Worm (Caenorhabditis elegans) whole organism, young adult: ENCODE measurements around the gene unc-34.

Experiments
- B0019.2 ChIP-seq: fragments of 200-800 bp; sonication (Bioruptor generic); conservative IDR thresholded peaks from 2 replicates; pipeline ENCODE4 v1.3.6; 2022; ENCODE audit warnings: missing genetic modification reagents, missing genetic modification characterization, missing compliant biosample characterization
- B0261.1 ChIP-seq: sonication (generic microtip); optimal IDR thresholded peaks from 2 replicates; lab custom pipeline; 2016; ENCODE audit warnings: mild to moderate bottlenecking, missing genetic modification characterization, moderate library complexity, missing compliant biosample characterization
- B0336.3 ChIP-seq: fragments of 200-800 bp; sonication (Bioruptor generic); IDR thresholded peaks from 2 replicates; pipeline ENCODE4 v1.3.6; 2022; ENCODE audit warnings: missing genetic modification characterization, missing compliant biosample characterization
- C17E4.6 ChIP-seq: fragments of 200-800 bp; sonication (Bioruptor generic); IDR thresholded peaks from 2 replicates; pipeline ENCODE4 v1.3.6; 2022; ENCODE audit warnings: missing genetic modification reagents, missing genetic modification characterization, missing compliant biosample characterization
- F39B2.1 ChIP-seq: fragments of 200-800 bp; sonication (Bioruptor generic); IDR thresholded peaks from 2 replicates; pipeline ENCODE4 v1.3.6; 2022; ENCODE audit warnings: missing genetic modification reagents, missing genetic modification characterization, missing compliant biosample characterization
- T26A5.8 ChIP-seq: sonication (generic microtip); optimal IDR thresholded peaks from 2 replicates; lab custom pipeline; 2016; ENCODE audit warnings: missing genetic modification characterization, missing compliant biosample characterization
- Y95B8A.8 ChIP-seq: fragments of 200-800 bp; sonication (Bioruptor generic); IDR thresholded peaks from 2 replicates; pipeline ENCODE4 v1.3.6; 2022; ENCODE audit warnings: missing genetic modification reagents, missing genetic modification characterization, missing compliant biosample characterization
- akir-1 ChIP-seq: fragments of 200-800 bp; sonication (Bioruptor generic); optimal IDR thresholded peaks from 2 replicates; lab custom pipeline; 2018; ENCODE audit warnings: mild to moderate bottlenecking, missing genetic modification characterization, moderate library complexity, missing compliant biosample characterization
- aptf-2 ChIP-seq: fragments of 200-800 bp; sonication (Bioruptor generic); conservative IDR thresholded peaks from 2 replicates; pipeline ENCODE4 v1.3.6; 2022; ENCODE audit warnings: missing genetic modification reagents, missing genetic modification characterization, missing compliant biosample characterization
- bed-2 ChIP-seq: fragments of 200-800 bp; sonication (Bioruptor generic); IDR thresholded peaks from 2 replicates; pipeline ENCODE4 v1.3.6; 2022; ENCODE audit warnings: missing genetic modification reagents, missing genetic modification characterization, missing compliant biosample characterization
- cebp-1 ChIP-seq, 2 experiments: fragments of 200-800 bp in 1 of 2; sonication (Bioruptor generic) in 1 of 2; sonication (generic microtip) in 1 of 2; IDR thresholded peaks in 1 of 2; optimal IDR thresholded peaks in 1 of 2; 2 replicates each; pipeline versions ENCODE4 v1.3.6 to Lab custom; 2017 to 2022; ENCODE audit warnings: missing compliant biosample characterization in 2 of 2, missing genetic modification characterization in 2 of 2, mild to moderate bottlenecking in 1 of 2, missing genetic modification reagents in 1 of 2, moderate library complexity in 1 of 2
- ceh-40 ChIP-seq: fragments of 200-800 bp; sonication (Bioruptor generic); IDR thresholded peaks from 2 replicates; pipeline ENCODE4 v1.3.6; 2022; ENCODE audit warnings: missing genetic modification characterization, missing compliant biosample characterization
- efl-1 ChIP-seq: fragments of 150-350 bp; optimal IDR thresholded peaks from 2 replicates; lab custom pipeline; 2014; ENCODE audit warnings: missing biosample characterization, missing genetic modification reagents, missing genetic modification characterization
- egrh-3 ChIP-seq: fragments of 200-800 bp; sonication (Bioruptor generic); IDR thresholded peaks from 2 replicates; pipeline ENCODE4 v1.3.6; 2022; ENCODE audit warnings: missing genetic modification reagents, missing genetic modification characterization, missing compliant biosample characterization
- ekl-4 ChIP-seq: fragments of 200-800 bp; sonication (Bioruptor generic); IDR thresholded peaks from 2 replicates; pipeline ENCODE4 v1.3.6; 2022; ENCODE audit warnings: missing genetic modification reagents, missing genetic modification characterization, missing compliant biosample characterization
- gei-17 ChIP-seq: fragments of 200-800 bp; sonication (Bioruptor generic); optimal IDR thresholded peaks from 2 replicates; lab custom pipeline; 2018; ENCODE audit warnings: mild to moderate bottlenecking, missing genetic modification characterization, missing compliant biosample characterization
- hmg-20 ChIP-seq: fragments of 200-800 bp; sonication (Bioruptor generic); IDR thresholded peaks from 2 replicates; pipeline ENCODE4 v1.3.6; 2022; ENCODE audit warnings: missing genetic modification reagents, missing genetic modification characterization, missing compliant biosample characterization
- lin-54 ChIP-seq: fragments of 200-800 bp; sonication (Bioruptor generic); optimal IDR thresholded peaks from 2 replicates; lab custom pipeline; 2018; ENCODE audit warnings: mild to moderate bottlenecking, missing genetic modification characterization, missing compliant biosample characterization
- madf-10 ChIP-seq: sonication (generic microtip); optimal IDR thresholded peaks from 2 replicates; lab custom pipeline; 2016; ENCODE audit warnings: mild to moderate bottlenecking, missing genetic modification characterization, missing compliant biosample characterization
- madf-3 ChIP-seq: fragments of 200-800 bp; sonication (Bioruptor generic); IDR thresholded peaks from 2 replicates; pipeline ENCODE4 v1.3.6; 2022; ENCODE audit warnings: missing genetic modification reagents, missing genetic modification characterization, missing compliant biosample characterization
- madf-6 ChIP-seq: fragments of 200-800 bp; sonication (Bioruptor generic); IDR thresholded peaks from 2 replicates; pipeline ENCODE4 v1.3.6; 2022; ENCODE audit warnings: missing genetic modification reagents, missing genetic modification characterization, missing compliant biosample characterization
- madf-8 ChIP-seq: fragments of 200-800 bp; sonication (Bioruptor generic); conservative IDR thresholded peaks from 2 replicates; pipeline ENCODE4 v1.3.6; 2022; ENCODE audit warnings: missing genetic modification reagents, missing genetic modification characterization, missing compliant biosample characterization
- nfya-1 ChIP-seq: sonication (generic microtip); optimal IDR thresholded peaks from 2 replicates; lab custom pipeline; 2017; ENCODE audit warnings: antibody characterized with exemption, missing compliant biosample characterization, missing genetic modification characterization, borderline replicate concordance; ENCODE audit not compliant: insufficient read depth
- nfyb-1 ChIP-seq: fragments of 200-800 bp; sonication (Bioruptor generic); IDR thresholded peaks from 2 replicates; pipeline ENCODE4 v1.3.6; 2022; ENCODE audit warnings: missing genetic modification reagents, missing genetic modification characterization, missing compliant biosample characterization
- rpc-1 ChIP-seq, 2 experiments: fragments of 150-350 bp in 1 of 2; sonication (generic microtip) in 1 of 2; optimal IDR thresholded peaks; 2 replicates each; lab custom pipeline; 2014 to 2018; ENCODE audit warnings: missing biosample characterization in 1 of 2, missing genetic modification characterization in 1 of 2, missing genetic modification reagents in 1 of 2, missing genotype in 1 of 2
- snpc-1.3 ChIP-seq: sonication (generic microtip); optimal IDR thresholded peaks from 2 replicates; lab custom pipeline; 2017; ENCODE audit warnings: missing genetic modification characterization, mild to moderate bottlenecking, missing compliant biosample characterization, antibody characterized with exemption, moderate library complexity, missing genotype, missing genetic modification reagents; ENCODE audit not compliant: insufficient read depth
- snpc-3.4 ChIP-seq: sonication (generic microtip); optimal IDR thresholded peaks from 2 replicates; lab custom pipeline; 2017; ENCODE audit warnings: missing genetic modification characterization, mild to moderate bottlenecking, missing compliant biosample characterization, antibody characterized with exemption, moderate library complexity, missing genotype, missing genetic modification reagents
- somi-1 ChIP-seq: fragments of 200-800 bp; sonication (Bioruptor generic); optimal IDR thresholded peaks from 2 replicates; lab custom pipeline; 2018; ENCODE audit warnings: mild to moderate bottlenecking, missing genetic modification characterization, missing compliant biosample characterization
- tbx-9 ChIP-seq: sonication (generic microtip); optimal IDR thresholded peaks from 2 replicates; lab custom pipeline; 2016; ENCODE audit warnings: borderline replicate concordance, missing genetic modification characterization, inconsistent platforms, missing compliant biosample characterization
- unc-130 ChIP-seq: sonication (generic microtip); optimal IDR thresholded peaks from 2 replicates; lab custom pipeline; 2016; ENCODE audit warnings: missing genetic modification reagents, missing genetic modification characterization, missing compliant biosample characterization
- unc-62 ChIP-seq: fragments of 150-350 bp; optimal IDR thresholded peaks from 2 replicates; lab custom pipeline; 2014; ENCODE audit warnings: missing biosample characterization, missing genetic modification reagents, missing genetic modification characterization
- zfh-2 ChIP-seq: fragments of 200-800 bp; sonication (Bioruptor generic); conservative IDR thresholded peaks from 2 replicates; pipeline ENCODE4 v1.3.6; 2022; ENCODE audit warnings: missing genetic modification reagents, missing genetic modification characterization, missing compliant biosample characterization
- ztf-26 ChIP-seq: sonication (generic microtip); optimal IDR thresholded peaks from 2 replicates; lab custom pipeline; 2017; ENCODE audit warnings: missing genetic modification characterization, missing compliant biosample characterization

unc-34 gene

ce11 chrV:982281-982756 lies at the start of gene unc-34, which contains the start of gene Y50D4C.12:
TSS of gene unc-34 (plus strand) at chrV:982706.
TSS of gene Y50D4C.12 (plus strand) at chrV:982581.
- TF ChIP-seq snpc-1.3 (no peak), C17E4.6 (GFP tag; lab: Robert Waterston, UW) (no peak)

ce11 chrV:939341-939740 lies 43.2 kb upstream of the unc-34 start:
- peak; percentile 48; the same call in 1 of the 2 replicates for TF ChIP-seq nfyb-1 (GFP tag; lab: Robert Waterston, UW)
- TF ChIP-seq unc-130 (GFP tag; lab: Kevin White, UChicago): no peak

DNA sequence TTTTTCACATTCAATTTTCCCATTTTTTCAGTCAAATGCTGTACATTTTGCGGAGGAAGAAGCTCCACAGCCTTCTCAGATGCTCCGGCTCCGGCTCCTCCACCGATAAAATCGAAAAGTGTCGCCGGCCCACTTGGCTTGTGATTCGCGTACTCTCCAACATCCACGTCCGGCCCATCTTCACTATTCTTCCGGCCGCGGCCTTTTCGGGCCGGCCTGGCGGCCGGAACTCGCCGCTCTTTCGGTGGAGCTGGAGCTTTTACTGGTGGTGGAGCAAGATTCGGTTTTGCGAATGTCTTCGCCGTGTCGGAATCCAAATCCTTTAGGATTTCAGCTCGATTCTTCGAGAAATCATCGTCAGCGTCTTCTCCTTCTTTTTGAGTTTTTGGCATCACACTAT lies 40.0 kb upstream of the unc-34 start:
- TF ChIP-seq zfh-2: peak; percentile 91
- TF ChIP-seq unc-62: no peak
- TF ChIP-seq madf-8 (GFP tag; lab: Robert Waterston, UW): 0 out of 2 replicates have a peak, but pooled peaks have one; percentile 11
- TF ChIP-seq egrh-3: peak; percentile 69; the same call in 1 of the 2 replicates
- no peak for TF ChIP-seq B0019.2 (GFP tag; lab: Robert Waterston, UW)

- TF ChIP-seq somi-1 (GFP tag; lab: Kevin White, UChicago) (no peak), akir-1 (GFP tag; lab: Kevin White, UChicago) (no peak), efl-1 (GFP tag; lab: Kevin White, UChicago) (no peak), lin-54 (GFP tag; lab: Kevin White, UChicago) (no peak), hmg-20 (GFP tag; lab: Robert Waterston, UW) (no peak), snpc-3.4 (tag; lab: Kevin White, UChicago) (no peak), Y95B8A.8 (GFP tag; lab: Robert Waterston, UW) (no peak), madf-10 (no peak), T26A5.8 (tag; lab: Kevin White, UChicago) (no peak), madf-6 (no peak), gei-17 (GFP tag; lab: Kevin White, UChicago) (no peak), ekl-4 (GFP tag; lab: Robert Waterston, UW) (no peak), ceh-40 (GFP tag; lab: Robert Waterston, UW) (no peak), madf-3 (no peak)
- TF ChIP-seq, all 124 proteins: peak for 0
These were observed 37.4 kb upstream of the unc-34 start, which contains the start of gene Y50D4C.3 for ce11 chrV:945144-945543. TSS of gene Y50D4C.3 (minus strand) at chrV:945244.

DNA sequence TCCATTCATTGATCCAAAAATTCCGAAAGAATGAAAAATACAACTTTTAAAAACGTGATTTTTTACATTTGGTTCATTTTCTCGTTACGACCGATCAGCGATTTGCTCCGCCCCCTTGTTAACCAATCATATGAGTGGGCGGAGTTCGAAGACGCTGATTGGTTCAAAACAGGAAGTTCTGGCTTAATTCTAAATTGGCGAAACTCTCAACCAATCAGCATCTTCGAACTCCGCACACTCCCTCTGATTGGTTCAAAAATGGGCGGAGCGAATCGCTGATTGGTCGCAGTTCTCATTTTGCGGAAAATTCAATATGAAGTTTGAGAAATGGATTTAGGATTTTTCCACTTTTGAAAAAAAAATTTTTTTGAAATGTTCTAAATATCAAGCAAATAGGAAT lies 36.7 kb upstream of the unc-34 start:
- TF ChIP-seq nfyb-1 (GFP tag; lab: Robert Waterston, UW) (peak; percentile 58; the same call in 1 of the 2 replicates), rpc-1 (optimal IDR thresholded peaks at IDR 0.05; lab: Kevin White, UChicago) (no peak), rpc-1 (tag; optimal IDR thresholded peaks at IDR 0.05; lab: Kevin White, UChicago) (no peak), nfya-1 (tag; lab: Kevin White, UChicago) (no peak)

DNA sequence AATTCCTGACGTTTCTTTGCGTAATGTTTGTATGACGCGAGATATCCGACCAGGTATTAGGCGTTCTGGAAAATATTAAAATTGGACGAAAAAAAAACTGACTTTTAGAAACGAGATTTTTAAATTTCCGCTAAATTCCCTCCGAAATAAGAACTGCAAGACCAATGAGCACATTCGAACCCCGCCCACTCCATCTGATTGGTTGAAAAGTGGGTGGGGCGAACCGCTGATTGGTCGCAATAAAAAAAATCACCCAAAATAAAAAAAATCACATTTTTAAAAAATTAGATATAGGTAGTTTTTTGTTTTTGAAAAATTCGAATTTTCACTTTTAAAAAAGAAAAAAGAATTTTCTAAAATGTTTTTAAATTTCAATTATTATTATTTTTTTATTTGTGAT lies 33.4 kb upstream of the unc-34 start:
- TF ChIP-seq B0261.1 (tag; lab: Kevin White, UChicago) (no peak), akir-1 (GFP tag; lab: Kevin White, UChicago) (no peak), aptf-2 (no peak)

DNA sequence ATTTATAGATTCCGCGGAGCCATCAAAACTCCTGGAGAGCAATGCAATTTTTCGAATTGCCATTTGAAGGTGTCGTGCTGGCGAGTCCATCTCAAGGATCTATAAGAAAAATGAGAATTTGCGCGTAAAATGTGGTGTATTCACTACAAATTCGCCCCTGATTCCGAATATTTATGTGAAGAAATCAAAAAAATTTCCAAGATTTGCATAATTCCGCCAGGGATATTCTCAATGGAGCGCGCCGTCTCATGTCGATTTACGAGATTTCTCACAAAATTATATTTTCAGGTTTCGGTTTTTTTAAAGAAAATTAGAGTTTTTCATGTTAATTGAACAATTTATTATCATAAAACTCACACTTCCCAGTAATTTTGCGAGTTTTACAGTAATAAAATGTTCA lies 32.7 kb upstream of the unc-34 start, which contains the start of gene Y50D4C.6:
Y50D4C.6 (minus strand) TSS at position 101 of the 400 bp plus-strand sequence.
- TF ChIP-seq tbx-9 (tag; lab: Kevin White, UChicago) (no peak), B0336.3 (no peak), cebp-1 (GFP tag; IDR thresholded peaks at IDR 0.05; lab: Robert Waterston, UW) (no peak), cebp-1 (tag; optimal IDR thresholded peaks at IDR 0.05; lab: Kevin White, UChicago) (no peak), F39B2.1 (GFP tag; lab: Robert Waterston, UW) (no peak), ztf-26 (no peak), bed-2 (GFP tag; lab: Robert Waterston, UW) (no peak)
